Worm (Caenorhabditis elegans) whole organism, L4 larva: ENCODE measurements around the gene nas-17.

Experiments
- F37D6.2 ChIP-seq: sonication (generic microtip); optimal IDR thresholded peaks from 2 replicates; lab custom pipeline; 2016; ENCODE audit warnings: mild to moderate bottlenecking, missing genetic modification characterization, missing compliant biosample characterization
- R02D3.7 ChIP-seq: fragments of 150-350 bp; sonication (generic microtip); optimal IDR thresholded peaks from 3 replicates; lab custom pipeline; 2014; ENCODE audit warnings: missing biosample characterization, missing genetic modification characterization
- T20F7.1 ChIP-seq: fragments of 200-800 bp; sonication (Bioruptor generic); optimal IDR thresholded peaks from 2 replicates; lab custom pipeline; 2018; ENCODE audit warnings: mild to moderate bottlenecking, missing genetic modification characterization, missing compliant biosample characterization
- T26A8.4 ChIP-seq: fragments of 200-800 bp; sonication (Bioruptor generic); IDR thresholded peaks from 2 replicates; pipeline ENCODE4 v1.3.6; 2022; ENCODE audit warnings: missing genetic modification characterization, missing compliant biosample characterization
- Y5F2A.4 ChIP-seq: fragments of 200-800 bp; sonication (Bioruptor generic); optimal IDR thresholded peaks from 2 replicates; lab custom pipeline; 2018; ENCODE audit warnings: mild to moderate bottlenecking, missing genetic modification characterization, missing compliant biosample characterization
- aha-1 ChIP-seq: fragments of 150-350 bp; peaks from one replicate; lab custom pipeline; 2014; ENCODE audit warnings: missing biosample characterization, missing genetic modification characterization
- ama-1 ChIP-seq: fragments of 150-350 bp; optimal IDR thresholded peaks from 2 replicates; lab custom pipeline; 2014; ENCODE audit warnings: inconsistent platforms, mixed read lengths
- ces-1 ChIP-seq: fragments of 150-350 bp; sonication (generic microtip); optimal IDR thresholded peaks from 4 replicates; lab custom pipeline; 2014; ENCODE audit warnings: missing biosample characterization, missing genetic modification reagents, missing genetic modification characterization
- cey-2 ChIP-seq: sonication (generic microtip); optimal IDR thresholded peaks from 3 replicates; lab custom pipeline; 2017; ENCODE audit warnings: missing genetic modification characterization, mild to moderate bottlenecking, missing compliant biosample characterization, antibody characterized with exemption, borderline replicate concordance; ENCODE audit not compliant: insufficient read depth
- daf-19 ChIP-seq: fragments of 200-800 bp; sonication (Bioruptor generic); conservative IDR thresholded peaks from 2 replicates; pipeline ENCODE4 v1.3.6; 2022; ENCODE audit warnings: missing genetic modification characterization, missing compliant biosample characterization
- daf-8 ChIP-seq: fragments of 200-800 bp; sonication (Bioruptor generic); IDR thresholded peaks from 2 replicates; pipeline ENCODE4 v1.3.6; 2022; ENCODE audit warnings: missing genetic modification characterization, missing compliant biosample characterization
- dmd-6 ChIP-seq: fragments of 200-800 bp; sonication (Bioruptor generic); IDR thresholded peaks from 2 replicates; pipeline ENCODE4 v1.3.6; 2022; ENCODE audit warnings: missing genetic modification reagents, missing genetic modification characterization, missing compliant biosample characterization
- dmd-9 ChIP-seq: fragments of 200-800 bp; sonication (Bioruptor generic); IDR thresholded peaks from 2 replicates; pipeline ENCODE4 v1.3.6; 2022; ENCODE audit warnings: missing genetic modification reagents, missing genetic modification characterization, missing compliant biosample characterization
- dpl-1 ChIP-seq: fragments of 150-350 bp; optimal IDR thresholded peaks from 2 replicates; lab custom pipeline; 2014; ENCODE audit warnings: missing biosample characterization, missing genetic modification reagents, missing genetic modification characterization
- dve-1 ChIP-seq: sonication (generic microtip); optimal IDR thresholded peaks from 2 replicates; lab custom pipeline; 2017; ENCODE audit warnings: antibody characterized with exemption, mild to moderate bottlenecking, missing genetic modification characterization, missing compliant biosample characterization; ENCODE audit not compliant: insufficient read depth
- egl-27 ChIP-seq: sonication (generic microtip); optimal IDR thresholded peaks from 3 replicates; lab custom pipeline; 2017; ENCODE audit warnings: missing biosample characterization, missing genetic modification reagents, missing genetic modification characterization
- fkh-10 ChIP-seq: fragments of 150-350 bp; optimal IDR thresholded peaks from 2 replicates; lab custom pipeline; 2014; ENCODE audit warnings: missing biosample characterization, missing genetic modification reagents, missing genetic modification characterization
- lin-13 ChIP-seq: fragments of 150-350 bp; optimal IDR thresholded peaks from 2 replicates; lab custom pipeline; 2014; ENCODE audit warnings: missing biosample characterization, missing genetic modification reagents, missing genetic modification characterization
- lin-15B ChIP-seq: fragments of 150-350 bp; sonication (generic microtip); optimal IDR thresholded peaks from 3 replicates; lab custom pipeline; 2014; ENCODE audit warnings: missing biosample characterization, missing genetic modification characterization
- lsy-2 ChIP-seq, 2 experiments: fragments of 150-350 bp in 1 of 2; sonication (generic microtip) in 1 of 2; optimal IDR thresholded peaks; 2 replicates each; lab custom pipeline; 2014 to 2017; ENCODE audit warnings: missing biosample characterization in 2 of 2, missing genetic modification characterization in 2 of 2
- madf-5 ChIP-seq, 2 experiments: fragments of 200-800 bp; sonication (Bioruptor generic); IDR thresholded peaks; 2 replicates each; pipeline ENCODE4 v1.3.6; 2022; ENCODE audit warnings: missing compliant biosample characterization in 2 of 2, missing genetic modification characterization in 2 of 2
- madf-9 ChIP-seq: fragments of 200-800 bp; sonication (Bioruptor generic); conservative IDR thresholded peaks from 2 replicates; pipeline ENCODE4 v1.3.6; 2022; ENCODE audit warnings: missing genetic modification reagents, missing genetic modification characterization, missing compliant biosample characterization
- mxl-2 ChIP-seq: fragments of 200-800 bp; sonication (Bioruptor generic); conservative IDR thresholded peaks from 2 replicates; pipeline ENCODE4 v1.3.6; 2022; ENCODE audit warnings: missing genetic modification reagents, missing genetic modification characterization, missing compliant biosample characterization
- nhr-41 ChIP-seq: fragments of 200-800 bp; sonication (Bioruptor generic); IDR thresholded peaks from 2 replicates; pipeline ENCODE4 v1.3.6; 2022; ENCODE audit warnings: missing genetic modification reagents, missing genetic modification characterization, missing compliant biosample characterization
- nhr-76 ChIP-seq: fragments of 150-350 bp; optimal IDR thresholded peaks from 2 replicates; lab custom pipeline; 2014; ENCODE audit warnings: missing biosample characterization, missing genetic modification characterization
- nhr-77 ChIP-seq: fragments of 150-350 bp; optimal IDR thresholded peaks from 2 replicates; lab custom pipeline; 2014; ENCODE audit warnings: missing biosample characterization, missing genetic modification characterization
- pha-4 ChIP-seq, 2 experiments: fragments of 150-350 bp in 1 of 2; fragments of 200-800 bp in 1 of 2; sonication (Bioruptor generic) in 1 of 2; IDR thresholded peaks in 1 of 2; optimal IDR thresholded peaks in 1 of 2; 2 replicates each; pipeline versions ENCODE4 v1.3.6 to Lab custom; 2014 to 2022; ENCODE audit warnings: missing genetic modification characterization in 2 of 2, missing genetic modification reagents in 2 of 2, missing biosample characterization in 1 of 2, missing compliant biosample characterization in 1 of 2
- skn-1 ChIP-seq: fragments of 150-350 bp; optimal IDR thresholded peaks from 2 replicates; lab custom pipeline; 2014; ENCODE audit warnings: missing biosample characterization, missing genetic modification characterization
- snpc-1.2 ChIP-seq: fragments of 200-800 bp; sonication (Bioruptor generic); IDR thresholded peaks from 2 replicates; pipeline ENCODE4 v1.3.6; 2022; ENCODE audit warnings: missing genetic modification reagents, missing genetic modification characterization, missing compliant biosample characterization
- unc-62 ChIP-seq, 3 experiments: fragments of 150-350 bp in 1 of 3; sonication (generic microtip); optimal IDR thresholded peaks in 2 of 3; peaks in 1 of 3; 1 replicate in 1 of 3; 2 replicates in 2 of 3; lab custom pipeline; 2014 to 2017; ENCODE audit warnings: missing biosample characterization in 3 of 3, missing genetic modification characterization in 3 of 3, missing genetic modification reagents in 3 of 3, missing genotype in 1 of 3
- zfp-3 ChIP-seq: fragments of 200-800 bp; sonication (Bioruptor generic); conservative IDR thresholded peaks from 2 replicates; pipeline ENCODE4 v1.3.6; 2022; ENCODE audit warnings: missing genetic modification reagents, missing genetic modification characterization, missing compliant biosample characterization
- zip-11 ChIP-seq: fragments of 200-800 bp; sonication (Bioruptor generic); IDR thresholded peaks from 2 replicates; pipeline ENCODE4 v1.3.6; 2022; ENCODE audit warnings: missing genetic modification characterization, missing compliant biosample characterization
- ztf-11 ChIP-seq: fragments of 150-350 bp; optimal IDR thresholded peaks from 2 replicates; lab custom pipeline; 2014; ENCODE audit warnings: missing biosample characterization, missing genetic modification characterization
- ztf-7 ChIP-seq: fragments of 150-350 bp; optimal IDR thresholded peaks from 2 replicates; lab custom pipeline; 2014; ENCODE audit warnings: missing biosample characterization, missing genetic modification characterization

nas-17 gene

DNA sequence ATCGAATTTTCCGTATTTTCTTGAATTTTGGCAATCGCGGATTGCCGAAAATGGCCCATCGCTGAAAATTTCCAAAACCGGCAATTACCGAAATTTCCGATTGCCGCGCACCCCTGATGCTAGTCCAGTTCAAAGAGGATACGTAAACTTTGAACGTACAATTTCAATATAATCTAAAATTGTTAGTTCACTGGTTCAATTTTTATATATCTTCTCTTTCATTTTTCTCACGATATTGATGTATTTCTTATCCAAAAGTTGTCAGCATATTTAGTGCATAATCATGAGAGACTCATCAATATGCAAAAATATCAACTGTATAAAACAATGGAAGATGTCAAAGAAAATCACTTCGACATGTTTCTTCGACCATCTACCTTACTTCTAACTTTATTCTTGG is at the start of gene nas-17:
TSS of gene nas-17 (plus strand) at position 301 of the 400 bp plus-strand sequence.
- no peak for TF ChIP-seq egl-27
- no peak for TF ChIP-seq nhr-77
- no peak for TF ChIP-seq T20F7.1 (GFP tag; lab: Kevin White, UChicago)
- TF ChIP-seq ama-1, result no peak
- no peak for TF ChIP-seq ztf-7 (tag; lab: Kevin White, UChicago)
- TF ChIP-seq madf-9 (GFP tag; lab: Robert Waterston, UW), result no peak
- no peak for TF ChIP-seq lsy-2 (tag; optimal IDR thresholded peaks at IDR 0.05; lab: Kevin White, UChicago)
- TF ChIP-seq nhr-76, result no peak
- no peak for TF ChIP-seq dve-1 (tag; lab: Kevin White, UChicago)
- TF ChIP-seq zip-11 (GFP tag; lab: Robert Waterston, UW), result no peak
- no peak for TF ChIP-seq pha-4 (GFP tag; IDR thresholded peaks at IDR 0.05; lab: Robert Waterston, UW)
- no peak for TF ChIP-seq pha-4 (tag; optimal IDR thresholded peaks at IDR 0.05; lab: Kevin White, UChicago)
- no peak for TF ChIP-seq ztf-11 (tag; lab: Kevin White, UChicago)
- TF ChIP-seq F37D6.2 (tag; lab: Kevin White, UChicago), result no peak
- no peak for TF ChIP-seq dmd-6 (GFP tag; lab: Robert Waterston, UW)
- TF ChIP-seq mxl-2 (GFP tag; lab: Robert Waterston, UW), result no peak
- TF ChIP-seq nhr-41 (GFP tag; lab: Robert Waterston, UW), result no peak
- no peak for TF ChIP-seq dpl-1 (GFP tag; lab: Kevin White, UChicago)
- TF ChIP-seq daf-19 (GFP tag; lab: Robert Waterston, UW), result no peak
- no peak for TF ChIP-seq cey-2 (tag; lab: Kevin White, UChicago)

DNA sequence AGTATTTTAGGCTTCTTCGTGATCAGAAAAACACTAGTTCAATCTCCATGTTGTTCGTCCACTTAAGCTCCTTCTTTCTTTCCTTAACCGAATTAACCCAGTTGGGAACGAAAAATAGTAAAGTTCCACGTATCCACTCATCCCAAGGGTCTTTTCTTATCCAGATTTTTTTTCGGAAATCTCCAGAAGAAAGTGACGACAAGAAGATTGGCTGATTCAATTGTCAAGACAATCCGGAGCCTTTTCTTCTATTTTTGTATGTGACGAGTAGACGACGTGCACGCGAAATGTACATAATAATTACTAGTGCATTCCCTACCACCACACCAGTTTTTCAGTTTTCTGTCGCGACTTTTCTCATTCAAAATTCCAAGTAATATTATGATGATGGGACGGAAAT is 47.5 kb upstream of the nas-17 start:
- no peak for TF ChIP-seq dmd-9
- no peak for TF ChIP-seq zfp-3
- TF ChIP-seq lsy-2 (tag; optimal IDR thresholded peaks at IDR 0.05; lab: Kevin White, UChicago), result peak in 1 of 2 experiments; percentile 6
- TF ChIP-seq ces-1 (GFP tag; lab: Kevin White, UChicago), result peak; percentile 77
- no peak for TF ChIP-seq skn-1 (tag; lab: Kevin White, UChicago)
- TF ChIP-seq lin-15B (tag; lab: Kevin White, UChicago), result no peak
- peak; percentile 65 for TF ChIP-seq fkh-10
- TF ChIP-seq lin-13 (GFP tag; lab: Kevin White, UChicago), result no peak
- TF ChIP-seq nhr-41 (GFP tag; lab: Robert Waterston, UW), result no peak
- no peak for TF ChIP-seq madf-5 (GFP tag; IDR thresholded peaks at IDR 0.05; lab: Robert Waterston, UW)
- TF ChIP-seq, all 104 proteins: peak for 3

DNA sequence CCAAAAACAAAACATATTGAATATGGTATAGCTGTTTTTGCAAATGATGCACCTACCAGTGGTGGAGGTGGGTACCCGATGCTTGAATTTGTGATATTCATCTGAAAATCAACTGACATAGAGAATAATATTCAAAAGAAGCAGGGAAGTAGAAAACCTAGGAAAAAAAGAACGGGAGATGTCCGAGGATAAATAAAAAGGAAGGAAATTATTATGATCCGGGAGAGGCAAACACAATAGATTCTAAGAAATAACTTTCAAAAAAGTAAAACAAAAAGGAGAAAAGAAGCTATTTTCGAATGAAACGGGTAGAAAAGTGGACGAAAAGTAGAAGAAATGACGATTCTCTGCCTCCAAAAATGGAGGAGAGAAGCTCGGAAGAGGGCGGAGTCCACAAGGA is 45.8 kb upstream of the nas-17 start, which contains the start of gene npr-25:
TSS of gene npr-25 (minus strand) at position 101 of the 400 bp plus-strand sequence.
- TF ChIP-seq zip-11 (GFP tag; lab: Robert Waterston, UW) (no peak), Y5F2A.4 (no peak), snpc-1.2 (no peak)
- TF ChIP-seq, all 104 proteins: peak for 0

DNA sequence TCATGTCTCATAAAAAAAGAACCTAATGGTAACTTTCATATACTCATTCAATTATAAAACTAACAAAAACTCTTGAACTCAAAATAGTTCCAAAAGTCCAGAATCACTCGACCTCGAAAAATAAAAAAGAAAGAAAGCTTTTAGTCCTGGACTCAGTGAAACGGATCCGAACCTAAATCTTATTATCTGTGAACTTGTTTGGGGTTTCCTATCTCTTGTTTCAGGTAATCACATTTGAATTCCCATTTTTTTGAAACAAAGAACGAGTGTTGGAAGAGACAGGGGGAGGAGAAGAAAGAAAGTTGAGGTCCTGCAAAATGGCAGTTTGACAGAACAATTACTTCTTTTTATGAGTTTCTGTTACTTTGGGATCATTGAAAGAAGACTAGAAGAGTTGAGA is 44.5 kb upstream of the nas-17 start:
- peak; percentile 75 for TF ChIP-seq ces-1 (GFP tag; lab: Kevin White, UChicago)
- TF ChIP-seq daf-8 (GFP tag; lab: Robert Waterston, UW), result no peak

DNA sequence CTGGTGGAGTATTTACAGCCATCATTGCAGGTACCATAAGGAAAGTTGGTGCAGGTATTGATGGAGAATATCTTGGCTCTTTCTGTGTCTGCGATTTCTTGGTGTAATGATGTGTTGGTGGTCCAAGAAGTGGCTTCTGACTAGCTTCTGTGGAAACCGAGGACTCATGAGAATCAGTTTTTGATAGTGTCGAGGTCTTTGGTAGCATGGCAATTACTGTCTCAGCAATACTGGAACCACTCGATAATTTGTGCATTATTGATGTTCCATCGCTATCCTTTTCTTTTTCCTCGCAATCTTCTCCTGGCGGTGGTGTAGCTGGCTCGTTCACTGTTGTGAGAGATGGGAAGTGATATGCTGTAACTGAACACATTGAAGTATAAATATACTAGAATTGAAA is 35.1 kb upstream of the nas-17 start:
- TF ChIP-seq unc-62 (GFP tag; optimal IDR thresholded peaks at IDR 0.05 in 1 of 2; lab: Kevin White, UChicago) (peak in 1 of 2 experiments; percentile 57), unc-62 (tag; optimal IDR thresholded peaks at IDR 0.05; lab: Kevin White, UChicago) (no peak), ces-1 (GFP tag; lab: Kevin White, UChicago) (no peak), T26A8.4 (GFP tag; lab: Robert Waterston, UW) (no peak), R02D3.7 (no peak), aha-1 (tag; lab: Kevin White, UChicago) (peak; percentile 92)
